Fruit fly (Drosophila melanogaster): ENCODE results near the gene puf.

The puf gene

dm6 chr3R:24649923-24650322, at the start of gene puf, which contains the start of gene ash2:
TSS of gene puf (minus strand) at chr3R:24650043.
TSS of gene ash2 (plus strand) at chr3R:24650125.
- peak; percentile 30 for TF ChIP-seq psq (optimal IDR thresholded peaks at IDR 0.05)
- TF ChIP-seq ttk (optimal IDR thresholded peaks at IDR 0.05), result no peak
- no peak for TF ChIP-seq insv (optimal IDR thresholded peaks at IDR 0.05)

dm6 chr3R:24699309-24699708, 49.5 kb upstream of the puf start:
- TF ChIP-seq psq (optimal IDR thresholded peaks at IDR 0.05) (no peak), Myc (optimal IDR thresholded peaks at IDR 0.05) (no peak), h (optimal IDR thresholded peaks at IDR 0.05) (no peak), insv (optimal IDR thresholded peaks at IDR 0.05) (no peak), ttk (optimal IDR thresholded peaks at IDR 0.05) (no peak), Sin3A (optimal IDR thresholded peaks at IDR 0.05) (no peak)

- TF ChIP-seq h (optimal IDR thresholded peaks at IDR 0.05) (no peak), insv (optimal IDR thresholded peaks at IDR 0.05) (no peak), psq (optimal IDR thresholded peaks at IDR 0.05) (no peak), ttk (optimal IDR thresholded peaks at IDR 0.05) (no peak), Myc (optimal IDR thresholded peaks at IDR 0.05) (no peak), Sin3A (optimal IDR thresholded peaks at IDR 0.05) (no peak)
These were observed 43.0 kb upstream of the puf start for dm6 chr3R:24692863-24693262.

- TF ChIP-seq Myc (optimal IDR thresholded peaks at IDR 0.05) (no peak), h (optimal IDR thresholded peaks at IDR 0.05) (no peak), psq (optimal IDR thresholded peaks at IDR 0.05) (no peak), ttk (optimal IDR thresholded peaks at IDR 0.05) (no peak), insv (optimal IDR thresholded peaks at IDR 0.05) (no peak), Sin3A (optimal IDR thresholded peaks at IDR 0.05) (no peak)
These were observed 21.8 kb upstream of the puf start for dm6 chr3R:24671662-24672061.

dm6 chr3R:24667538-24668207, 17.8 kb upstream of the puf start:
- TF ChIP-seq psq (optimal IDR thresholded peaks at IDR 0.05) (no peak), insv (optimal IDR thresholded peaks at IDR 0.05) (no peak), h (optimal IDR thresholded peaks at IDR 0.05) (no peak), ttk (optimal IDR thresholded peaks at IDR 0.05) (no peak), Myc (optimal IDR thresholded peaks at IDR 0.05) (no peak), Sin3A (optimal IDR thresholded peaks at IDR 0.05) (no peak)

- TF ChIP-seq insv (optimal IDR thresholded peaks at IDR 0.05) (no peak), Myc (optimal IDR thresholded peaks at IDR 0.05) (no peak), Sin3A (optimal IDR thresholded peaks at IDR 0.05) (no peak), psq (optimal IDR thresholded peaks at IDR 0.05) (no peak), h (optimal IDR thresholded peaks at IDR 0.05) (no peak), ttk (optimal IDR thresholded peaks at IDR 0.05) (no peak)
These were observed 13.2 kb upstream of the puf start for dm6 chr3R:24663044-24663443.

dm6 chr3R:24662412-24662796, 12.6 kb upstream of the puf start, which contains the start of gene slo:
TSS of gene slo (plus strand) at chr3R:24662491.
- TF ChIP-seq insv (optimal IDR thresholded peaks at IDR 0.05), result no peak
- TF ChIP-seq Sin3A (optimal IDR thresholded peaks at IDR 0.05), result no peak
- no peak for TF ChIP-seq Myc (optimal IDR thresholded peaks at IDR 0.05)
- TF ChIP-seq ttk (optimal IDR thresholded peaks at IDR 0.05), result no peak
- TF ChIP-seq h (optimal IDR thresholded peaks at IDR 0.05), result no peak

- TF ChIP-seq ttk (optimal IDR thresholded peaks at IDR 0.05), result no peak
- TF ChIP-seq h (optimal IDR thresholded peaks at IDR 0.05), result no peak
- TF ChIP-seq insv (optimal IDR thresholded peaks at IDR 0.05), result no peak
- no peak for TF ChIP-seq Sin3A (optimal IDR thresholded peaks at IDR 0.05)
- no peak for TF ChIP-seq psq (optimal IDR thresholded peaks at IDR 0.05)
- TF ChIP-seq Myc (optimal IDR thresholded peaks at IDR 0.05), result no peak
These were observed 12.0 kb upstream of the puf start, which contains the start of gene Ppox for dm6 chr3R:24661679-24662411. TSS of gene Ppox (minus strand) at chr3R:24661851.

- TF ChIP-seq Sin3A (optimal IDR thresholded peaks at IDR 0.05) (no peak), insv (optimal IDR thresholded peaks at IDR 0.05) (no peak), psq (optimal IDR thresholded peaks at IDR 0.05) (no peak), h (optimal IDR thresholded peaks at IDR 0.05) (no peak), ttk (optimal IDR thresholded peaks at IDR 0.05) (no peak), Myc (optimal IDR thresholded peaks at IDR 0.05) (no peak)
These were observed 9.5 kb upstream of the puf start, which contains the start of gene CG31126 for dm6 chr3R:24659173-24659846. TSS of gene CG31126 (plus strand) at chr3R:24659621.

dm6 chr3R:24654770-24655322, 5.0 kb upstream of the puf start, which contains the start of the genes CG31125 and CG6695:
TSS of gene CG31125 (minus strand) at chr3R:24654820.
TSS of gene CG6695 (plus strand) at chr3R:24655160.
- no peak for TF ChIP-seq h (optimal IDR thresholded peaks at IDR 0.05)
- no peak for TF ChIP-seq insv (optimal IDR thresholded peaks at IDR 0.05)
- TF ChIP-seq Sin3A (optimal IDR thresholded peaks at IDR 0.05), result no peak
- no peak for TF ChIP-seq psq (optimal IDR thresholded peaks at IDR 0.05)
- TF ChIP-seq ttk (optimal IDR thresholded peaks at IDR 0.05), result no peak
- TF ChIP-seq Myc (optimal IDR thresholded peaks at IDR 0.05), result no peak

dm6 chr3R:24651044-24651459, 1.2 kb upstream of the puf start:
- TF ChIP-seq Myc (optimal IDR thresholded peaks at IDR 0.05), result no peak
- peak; percentile 45 for TF ChIP-seq psq (optimal IDR thresholded peaks at IDR 0.05)

- TF ChIP-seq Sin3A (optimal IDR thresholded peaks at IDR 0.05) (no peak), Myc (optimal IDR thresholded peaks at IDR 0.05) (no peak), ttk (optimal IDR thresholded peaks at IDR 0.05) (no peak), h (optimal IDR thresholded peaks at IDR 0.05) (no peak), insv (optimal IDR thresholded peaks at IDR 0.05) (no peak), psq (optimal IDR thresholded peaks at IDR 0.05) (no peak)
These were observed 14.9 kb downstream of the puf start, which contains the start of gene MtnF for dm6 chr3R:24634957-24635356. TSS of gene MtnF (minus strand) at chr3R:24635165.

All from Kc167 (cell line).